Worm (Caenorhabditis elegans) whole organism, L4/young adult: ENCODE results near the gene T10B9.9.

Experiments
- W03F9.2 ChIP-seq: fragments of 150-350 bp; optimal IDR thresholded peaks from 2 replicates; lab custom pipeline; 2014; ENCODE audit warnings: missing biosample characterization, missing genetic modification characterization
- dao-5 ChIP-seq: sonication (generic microtip); optimal IDR thresholded peaks from 2 replicates; lab custom pipeline; 2016; ENCODE audit warnings: missing genotype, missing genetic modification characterization, moderate library complexity, missing compliant biosample characterization
- him-1 ChIP-seq: sonication (generic microtip); optimal IDR thresholded peaks from 2 replicates; lab custom pipeline; 2016; ENCODE audit warnings: missing genotype, missing genetic modification reagents, missing genetic modification characterization, missing compliant biosample characterization

The T10B9.9 gene

DNA sequence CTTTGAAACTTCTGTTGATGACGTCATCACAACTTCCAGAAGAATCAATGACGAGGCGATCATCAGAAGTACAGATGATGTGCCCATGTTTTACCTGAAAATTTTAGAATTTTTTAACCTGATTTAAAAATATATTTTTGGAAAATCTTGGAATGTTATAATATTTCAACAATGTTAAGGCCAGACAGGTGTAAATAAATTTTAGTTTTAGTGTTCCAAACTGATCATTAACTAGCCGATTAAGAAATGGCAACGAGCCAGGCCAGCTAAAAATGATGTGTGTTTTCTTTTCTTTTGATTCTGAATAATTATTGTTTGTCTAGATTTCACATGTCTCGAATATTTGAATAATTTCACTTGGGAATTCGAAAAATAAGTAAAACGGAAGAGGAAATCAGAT lies at the start of gene T10B9.9:
Gene T10B9.9 (minus strand): TSS at position 101 of the 400 bp plus-strand sequence.
- TF ChIP-seq W03F9.2 (tag; lab: Kevin White, UChicago) (no peak), him-1 (tag; lab: Kevin White, UChicago) (no peak), dao-5 (tag; lab: Kevin White, UChicago) (no peak)

DNA sequence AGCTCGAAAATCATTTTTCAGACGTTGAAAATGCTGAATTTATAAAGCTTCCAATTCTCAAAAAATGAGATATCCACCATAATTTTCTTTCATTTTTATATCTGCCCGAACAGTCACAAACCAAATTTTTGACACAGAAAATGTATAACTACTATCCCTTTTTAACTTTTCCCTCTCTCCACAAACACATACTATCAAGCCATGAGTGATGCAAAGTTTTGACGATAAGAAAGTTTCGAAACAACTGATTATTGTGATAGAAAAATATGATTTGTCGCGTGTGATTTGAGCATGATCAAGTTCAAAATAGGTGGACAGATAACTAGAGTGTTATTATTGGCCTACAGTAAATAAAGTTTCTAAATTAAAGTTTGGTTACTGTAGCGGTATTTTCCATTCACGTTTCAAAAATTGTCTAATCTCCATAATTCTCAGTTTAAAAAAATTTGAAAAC lies 31.9 kb upstream of the T10B9.9 start, which contains the start of gene cyp-13A8:
Gene cyp-13A8 (minus strand): TSS at position 51 of the 454 bp plus-strand sequence.
- TF ChIP-seq dao-5 (tag; lab: Kevin White, UChicago) = no peak
- no peak for TF ChIP-seq W03F9.2 (tag; lab: Kevin White, UChicago)
- TF ChIP-seq him-1 (tag; lab: Kevin White, UChicago) = no peak

DNA sequence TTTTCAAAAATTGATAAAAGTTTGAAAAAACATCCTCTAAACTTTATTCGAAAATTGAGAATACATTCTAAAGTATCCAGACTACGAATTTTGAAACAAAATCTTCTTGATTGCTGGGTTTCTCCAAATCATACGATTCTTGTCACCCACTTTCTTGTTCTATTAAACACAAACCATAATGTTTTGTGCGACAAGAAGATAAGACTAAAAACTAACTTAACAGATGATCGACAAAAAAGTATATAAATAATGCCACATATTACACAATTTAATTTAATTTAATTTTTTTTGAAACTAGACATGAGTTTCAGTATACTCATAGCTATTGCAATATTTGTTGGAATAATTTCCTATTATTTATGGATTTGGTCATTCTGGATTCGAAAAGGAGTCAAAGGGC lies 27.6 kb upstream of the T10B9.9 start, which contains the start of gene cyp-13A7:
Gene cyp-13A7 (plus strand): TSS at position 301 of the 400 bp plus-strand sequence.
- TF ChIP-seq W03F9.2 (tag; lab: Kevin White, UChicago) = no peak
- TF ChIP-seq dao-5 (tag; lab: Kevin White, UChicago) = no peak
- no peak for TF ChIP-seq him-1 (tag; lab: Kevin White, UChicago)

DNA sequence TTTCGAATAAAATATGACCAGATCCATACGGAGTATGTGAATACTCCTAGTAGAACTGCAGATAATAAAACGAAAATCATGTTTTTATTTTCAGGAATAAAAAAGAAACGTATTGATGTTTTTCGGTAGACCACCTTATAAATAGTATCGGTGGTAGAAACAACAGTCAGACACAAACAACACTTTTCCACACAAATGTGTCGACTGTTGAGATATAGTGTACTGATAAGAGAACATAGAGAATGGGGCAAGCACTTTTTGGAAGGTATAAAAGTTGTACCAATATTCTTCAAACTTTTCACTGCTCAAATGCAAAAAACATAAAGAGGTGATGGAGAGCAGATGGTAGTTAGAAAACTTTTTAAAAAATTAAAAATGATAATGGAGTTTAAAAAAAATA lies 27.0 kb upstream of the T10B9.9 start, which contains the start of gene cyp-13A6:
Gene cyp-13A6 (minus strand): TSS at position 180 of the 400 bp plus-strand sequence.
- TF ChIP-seq W03F9.2 (tag; lab: Kevin White, UChicago) = no peak
- TF ChIP-seq dao-5 (tag; lab: Kevin White, UChicago) = no peak
- TF ChIP-seq him-1 (tag; lab: Kevin White, UChicago) = no peak

DNA sequence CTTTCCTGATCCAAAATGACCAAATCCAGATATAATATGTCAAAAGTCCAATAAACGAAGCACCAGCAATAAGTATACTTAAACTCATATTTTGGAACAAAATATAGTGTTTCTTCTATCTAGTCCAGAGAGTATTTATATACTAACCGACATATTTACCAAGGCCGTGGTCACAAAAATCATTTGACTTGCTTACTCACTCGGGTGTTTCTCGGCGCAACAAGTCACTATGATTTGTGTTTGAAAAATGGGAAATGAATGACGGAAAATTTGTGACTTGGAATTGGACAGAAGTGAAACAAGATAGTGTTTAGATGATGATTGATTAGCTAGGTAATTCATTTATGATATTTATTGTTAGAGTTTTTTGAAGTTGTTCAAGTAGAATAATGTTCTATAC lies 24.6 kb upstream of the T10B9.9 start, which contains the start of gene cyp-13A5:
Gene cyp-13A5 (minus strand): TSS at position 112 of the 400 bp plus-strand sequence.
- no peak for TF ChIP-seq him-1 (tag; lab: Kevin White, UChicago)

DNA sequence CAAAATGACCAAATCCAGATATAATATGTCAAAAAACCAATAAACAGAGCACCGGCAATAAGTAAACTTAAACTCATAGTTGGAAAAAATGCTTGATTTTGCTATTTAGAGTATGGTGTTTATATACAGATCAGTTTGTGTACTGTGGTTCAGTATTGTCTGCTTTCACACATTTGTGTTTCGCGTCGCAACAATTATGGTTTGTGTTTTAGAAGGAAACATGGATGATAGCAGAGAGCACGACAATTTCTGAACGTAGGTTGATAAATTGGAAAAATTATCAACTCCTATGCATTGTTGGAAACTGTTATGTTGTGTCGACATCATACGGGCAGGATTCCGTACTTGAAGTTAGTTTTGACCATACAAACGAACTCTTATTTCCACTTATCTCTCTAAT lies 22.0 kb upstream of the T10B9.9 start, which contains the start of gene cyp-13A4:
Gene cyp-13A4 (minus strand): TSS at position 77 of the 400 bp plus-strand sequence.
- TF ChIP-seq dao-5 (tag; lab: Kevin White, UChicago) (no peak), W03F9.2 (tag; lab: Kevin White, UChicago) (no peak), him-1 (tag; lab: Kevin White, UChicago) (no peak)

DNA sequence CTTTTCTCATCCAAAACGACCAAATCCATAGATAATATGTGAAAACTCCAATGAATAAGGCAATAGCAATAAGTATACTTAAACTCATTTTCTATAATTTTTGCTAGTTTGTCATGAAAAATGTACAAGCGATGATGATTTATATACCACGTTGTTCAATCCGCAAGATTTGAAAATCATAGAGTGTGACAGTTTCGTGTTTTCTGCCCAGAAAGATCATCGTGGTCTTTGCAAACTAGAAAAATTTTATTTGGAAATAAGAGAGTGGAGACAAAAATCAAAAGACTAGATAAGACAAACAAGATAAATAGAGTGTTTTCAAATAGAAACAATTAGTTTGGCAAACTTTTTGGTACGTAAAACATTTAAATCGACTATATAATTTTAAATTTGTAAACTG lies 17.5 kb upstream of the T10B9.9 start, which contains the start of gene cyp-13A3:
Gene cyp-13A3 (minus strand): TSS at position 101 of the 400 bp plus-strand sequence.
- no peak for TF ChIP-seq W03F9.2 (tag; lab: Kevin White, UChicago)
- TF ChIP-seq him-1 (tag; lab: Kevin White, UChicago) = no peak
- TF ChIP-seq dao-5 (tag; lab: Kevin White, UChicago) = no peak

DNA sequence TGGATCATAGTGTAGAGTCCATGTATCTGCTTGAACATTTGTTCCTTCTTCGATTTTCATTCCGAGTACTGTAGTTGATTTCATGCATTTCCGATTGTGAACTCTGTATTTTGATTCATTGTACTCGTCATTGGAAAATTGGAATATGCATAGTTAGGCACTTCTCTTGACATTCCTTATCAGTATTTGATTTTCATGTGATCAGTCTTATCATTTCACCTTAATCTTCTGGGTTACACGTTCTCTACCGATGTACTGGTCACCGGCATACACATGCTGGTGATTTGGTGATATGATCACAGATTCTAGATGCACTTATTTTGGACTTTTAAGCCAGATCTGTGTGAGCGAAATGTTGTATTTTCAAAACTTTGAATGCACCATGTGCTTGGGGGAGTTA lies 15.5 kb upstream of the T10B9.9 start:
- no peak for TF ChIP-seq him-1 (tag; lab: Kevin White, UChicago)
- TF ChIP-seq W03F9.2 (tag; lab: Kevin White, UChicago) = no peak
- TF ChIP-seq dao-5 (tag; lab: Kevin White, UChicago) = no peak

DNA sequence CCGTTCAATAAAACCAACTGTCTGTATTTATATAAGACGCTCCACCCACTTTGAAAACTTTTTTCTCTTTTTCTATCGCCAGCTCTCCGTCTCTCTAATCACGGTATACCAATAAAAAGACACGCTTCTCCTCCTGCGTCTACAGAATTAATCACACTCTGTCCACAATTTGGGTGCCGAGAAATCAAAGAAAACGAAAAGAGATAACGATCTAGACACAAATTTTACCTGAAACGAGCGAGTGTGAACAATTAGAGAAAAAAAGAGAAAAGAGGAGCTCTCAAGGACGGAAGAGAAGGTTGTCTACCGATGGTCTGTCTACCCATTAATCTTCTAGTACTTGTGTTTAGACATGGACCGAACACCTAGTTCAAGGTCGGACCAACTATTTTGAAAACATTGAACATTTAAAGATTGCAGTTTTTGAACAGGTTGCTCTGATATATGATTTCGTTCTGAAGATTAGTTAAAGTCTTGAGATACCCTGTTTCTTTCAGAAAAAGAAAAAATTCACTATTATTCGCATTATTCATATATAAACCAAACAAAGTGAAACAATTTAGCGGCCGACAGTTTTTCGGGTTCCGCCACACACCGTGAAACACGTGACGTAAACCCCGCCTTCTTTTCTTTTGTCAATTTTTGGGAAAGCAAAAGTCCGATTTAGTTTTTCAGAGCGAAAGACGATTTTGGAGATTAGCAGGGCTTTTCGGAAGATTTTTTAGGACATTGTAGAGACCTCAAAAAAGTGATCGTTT lies 11.9 kb upstream of the T10B9.9 start, which contains the start of gene cyp-13A2:
Gene cyp-13A2 (minus strand): TSS at position 235 of the 758 bp plus-strand sequence.
- TF ChIP-seq W03F9.2 (tag; lab: Kevin White, UChicago) (no peak), dao-5 (tag; lab: Kevin White, UChicago) (no peak), him-1 (tag; lab: Kevin White, UChicago) (no peak)

DNA sequence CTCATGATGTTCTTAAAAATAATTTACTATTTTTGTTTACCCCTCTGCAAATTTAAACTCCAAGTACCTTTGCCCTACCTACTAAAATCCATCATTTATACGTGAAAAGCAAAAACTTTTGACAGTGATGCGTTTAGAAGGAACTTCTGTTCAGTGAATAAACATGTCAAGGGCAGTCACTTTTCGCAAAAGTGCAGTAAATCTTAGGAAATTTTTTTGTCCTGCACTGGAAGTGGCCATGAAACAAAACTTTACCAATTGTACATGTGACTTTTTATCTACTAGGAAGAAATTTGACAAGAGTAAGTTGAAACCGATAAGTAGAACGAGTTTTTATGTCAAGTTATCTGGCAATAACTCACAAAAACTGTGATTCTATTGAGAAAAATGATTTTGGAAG lies 10.5 kb upstream of the T10B9.9 start:
- TF ChIP-seq W03F9.2 (tag; lab: Kevin White, UChicago) (no peak), him-1 (tag; lab: Kevin White, UChicago) (no peak), dao-5 (tag; lab: Kevin White, UChicago) (no peak)

DNA sequence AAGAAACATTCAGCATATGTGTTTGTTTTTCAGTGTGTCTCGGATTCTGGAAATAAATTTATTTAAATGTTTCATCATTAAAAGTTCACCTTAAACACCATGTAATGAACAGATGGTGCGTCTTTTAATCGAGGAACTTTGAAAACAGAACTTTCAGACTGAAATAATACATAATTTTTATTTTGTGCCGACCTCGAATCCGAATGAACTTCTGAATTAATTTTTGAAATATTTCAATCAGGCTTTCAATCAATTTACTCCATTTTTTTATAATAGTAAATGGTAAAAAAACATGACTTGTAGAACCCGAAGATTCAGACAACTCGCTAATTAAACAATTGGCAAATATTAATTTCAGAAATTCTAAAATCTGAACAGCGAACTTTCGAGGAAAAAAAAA lies 6.6 kb upstream of the T10B9.9 start, which contains the start of gene T10B9.14:
Gene T10B9.14 (minus strand): TSS at position 101 of the 400 bp plus-strand sequence.
- no peak for TF ChIP-seq W03F9.2 (tag; lab: Kevin White, UChicago)
- TF ChIP-seq him-1 (tag; lab: Kevin White, UChicago) = no peak
- no peak for TF ChIP-seq dao-5 (tag; lab: Kevin White, UChicago)

DNA sequence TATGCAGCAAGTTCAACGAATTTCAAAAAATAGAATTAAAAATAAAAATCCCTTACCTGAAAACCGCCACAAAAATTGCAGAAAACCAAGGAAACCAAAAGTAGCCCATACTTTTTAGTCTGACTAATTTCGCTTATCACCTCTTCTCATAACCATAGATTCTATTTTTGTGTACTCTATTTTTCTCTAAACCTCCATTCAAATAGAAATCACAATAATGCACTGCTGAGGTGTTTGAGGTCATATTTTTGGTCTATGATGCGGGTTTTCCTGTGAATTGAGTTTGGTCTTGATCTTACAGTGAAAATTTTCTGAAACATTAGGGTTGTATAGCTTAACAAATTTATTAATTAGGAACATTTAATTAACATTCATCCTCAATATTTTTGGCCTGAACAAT lies 6.2 kb upstream of the T10B9.9 start, which contains the start of gene cyp-13A1:
Gene cyp-13A1 (minus strand): TSS at position 156 of the 400 bp plus-strand sequence.
- TF ChIP-seq him-1 (tag; lab: Kevin White, UChicago) (no peak), dao-5 (tag; lab: Kevin White, UChicago) (no peak), W03F9.2 (tag; lab: Kevin White, UChicago) (no peak)

DNA sequence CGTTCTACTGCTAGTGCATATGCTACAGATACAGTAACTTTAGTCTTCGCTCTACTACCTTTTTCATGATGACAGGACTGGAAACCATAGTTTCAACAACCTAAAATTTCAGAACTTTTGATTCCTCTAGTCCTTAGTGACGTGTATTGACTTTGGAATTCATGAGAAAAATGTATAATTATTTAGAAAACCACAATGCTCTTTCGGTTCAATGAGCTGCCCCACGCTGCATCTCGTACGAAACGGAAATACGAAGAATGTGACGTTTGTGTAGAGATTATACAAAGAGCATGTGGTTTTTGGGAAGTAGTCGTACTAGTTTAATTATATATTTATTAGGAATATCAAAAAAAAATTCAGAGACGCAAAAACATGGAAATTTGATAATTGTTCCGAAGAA lies 2.8 kb upstream of the T10B9.9 start:
- no peak for TF ChIP-seq dao-5 (tag; lab: Kevin White, UChicago)
- TF ChIP-seq W03F9.2 (tag; lab: Kevin White, UChicago) = no peak
- TF ChIP-seq him-1 (tag; lab: Kevin White, UChicago) = no peak
